Fruit fly (Drosophila melanogaster) whole organism, embryonic: ENCODE data around the gene Ubc6.

Experiments
- CG10209 ChIP-seq: fragments of 200-800 bp; sonication (Bioruptor generic); optimal IDR thresholded peaks from 3 replicates; lab custom pipeline; 2017; ENCODE audit warnings: missing biosample characterization, mild to moderate bottlenecking, missing genetic modification characterization, missing genetic modification reagents
- CG11696 ChIP-seq: fragments of 200-800 bp; sonication (Bioruptor generic); IDR thresholded peaks from 2 replicates; pipeline ENCODE4 v1.3.6; 2022; ENCODE audit warnings: missing biosample characterization, missing genetic modification characterization
- CG12155 ChIP-seq: fragments of 200-800 bp; sonication (Bioruptor generic); optimal IDR thresholded peaks from 3 replicates; lab custom pipeline; 2016; ENCODE audit warnings: missing biosample characterization, missing genetic modification characterization
- CG12659 ChIP-seq: fragments of 200-800 bp; sonication (Bioruptor generic); optimal IDR thresholded peaks from 3 replicates; lab custom pipeline; 2017; ENCODE audit warnings: mild to moderate bottlenecking, missing biosample characterization, missing genetic modification reagents, missing genetic modification characterization
- CG14014 ChIP-seq: fragments of 200-800 bp; sonication (Bioruptor generic); IDR thresholded peaks from 2 replicates; pipeline ENCODE4 v1.3.6; 2022; ENCODE audit warnings: missing biosample characterization, missing genetic modification characterization
- CG14050 ChIP-seq: fragments of 200-800 bp; sonication (Bioruptor generic); IDR thresholded peaks from 3 replicates; pipeline ENCODE4 v1.3.6; 2022; ENCODE audit warnings: missing biosample characterization, missing genetic modification characterization
- CG14441 ChIP-seq: fragments of 200-800 bp; sonication (Bioruptor generic); IDR thresholded peaks from 2 replicates; pipeline ENCODE4 v1.3.6; 2022; ENCODE audit warnings: missing biosample characterization, missing genetic modification characterization
- CG1529 ChIP-seq: fragments of 200-800 bp; sonication (Bioruptor generic); optimal IDR thresholded peaks from 3 replicates; lab custom pipeline; 2018; ENCODE audit warnings: missing biosample characterization, missing genetic modification characterization
- CG15601 ChIP-seq: fragments of 200-800 bp; sonication (Bioruptor generic); optimal IDR thresholded peaks from 3 replicates; lab custom pipeline; 2019; ENCODE audit warnings: missing biosample characterization, mild to moderate bottlenecking, missing genetic modification characterization, moderate library complexity
- CG3281 ChIP-seq: fragments of 200-800 bp; sonication (Bioruptor generic); optimal IDR thresholded peaks from 3 replicates; lab custom pipeline; 2017; ENCODE audit warnings: missing biosample characterization, mild to moderate bottlenecking, missing genetic modification characterization
- CG33213 ChIP-seq: fragments of 200-800 bp; sonication (Bioruptor generic); optimal IDR thresholded peaks from 3 replicates; lab custom pipeline; 2016; ENCODE audit warnings: missing biosample characterization, missing genetic modification characterization
- CG33557 ChIP-seq: fragments of 200-800 bp; sonication (Bioruptor generic); optimal IDR thresholded peaks from 2 replicates; lab custom pipeline; 2019; ENCODE audit warnings: missing biosample characterization, mild to moderate bottlenecking, missing genetic modification characterization, moderate library complexity
- CG34224 ChIP-seq: fragments of 200-800 bp; sonication (Bioruptor generic); IDR thresholded peaks from 3 replicates; pipeline ENCODE4 v1.3.6; 2022; ENCODE audit warnings: missing biosample characterization, missing genetic modification characterization; ENCODE audit not compliant: partially characterized antibody
- CG34376 ChIP-seq: fragments of 200-800 bp; sonication (Bioruptor generic); optimal IDR thresholded peaks from 2 replicates; lab custom pipeline; 2018; ENCODE audit warnings: missing biosample characterization, mild to moderate bottlenecking, missing genetic modification characterization
- CG4617 ChIP-seq: fragments of 200-800 bp; sonication (Bioruptor generic); optimal IDR thresholded peaks from 3 replicates; lab custom pipeline; 2016; ENCODE audit warnings: missing biosample characterization, missing genetic modification characterization, borderline replicate concordance
- CG4707 ChIP-seq: fragments of 200-800 bp; sonication (Bioruptor generic); optimal IDR thresholded peaks from 2 replicates; lab custom pipeline; 2018; ENCODE audit warnings: missing biosample characterization, mild to moderate bottlenecking, missing genetic modification characterization, moderate library complexity
- CG7271 ChIP-seq: fragments of 200-800 bp; sonication (Bioruptor generic); optimal IDR thresholded peaks from 2 replicates; lab custom pipeline; 2018; ENCODE audit warnings: missing biosample characterization, mild to moderate bottlenecking, missing genetic modification characterization, moderate library complexity
- CG8290 ChIP-seq, 3 experiments: fragments of 200-800 bp; sonication (Bioruptor generic); optimal IDR thresholded peaks; 2 replicates each; lab custom pipeline; 2016 to 2019; ENCODE audit warnings: missing biosample characterization in 3 of 3, missing genetic modification characterization in 3 of 3, mild to moderate bottlenecking in 2 of 3, moderate library complexity in 1 of 3
- CG9797 ChIP-seq: fragments of 200-800 bp; sonication (Bioruptor generic); optimal IDR thresholded peaks from 3 replicates; lab custom pipeline; 2018; ENCODE audit warnings: missing biosample characterization, mild to moderate bottlenecking, missing genetic modification characterization
- CG9932 ChIP-seq: fragments of 200-800 bp; sonication (Bioruptor generic); IDR thresholded peaks from 2 replicates; pipeline ENCODE4 v1.3.6; 2022; ENCODE audit warnings: missing biosample characterization, missing genetic modification characterization
- CkIIα-i1 ChIP-seq: fragments of 200-800 bp; sonication (Bioruptor generic); IDR thresholded peaks from 2 replicates; pipeline ENCODE4 v1.3.6; 2022; ENCODE audit warnings: missing biosample characterization, missing genetic modification characterization
- D19A ChIP-seq: fragments of 200-800 bp; optimal IDR thresholded peaks from 3 replicates; lab custom pipeline; 2019; ENCODE audit warnings: missing biosample characterization, mild to moderate bottlenecking, missing genetic modification characterization, moderate library complexity
- Dip2 ChIP-seq: fragments of 200-800 bp; sonication (Bioruptor generic); IDR thresholded peaks from 2 replicates; pipeline ENCODE4 v1.3.6; 2022; ENCODE audit warnings: missing biosample characterization, missing genetic modification characterization
- Doc3 ChIP-seq: fragments of 200-800 bp; sonication (Bioruptor generic); IDR thresholded peaks from 3 replicates; pipeline ENCODE4 v1.3.6; 2022; ENCODE audit warnings: missing biosample characterization, missing genetic modification characterization; ENCODE audit not compliant: partially characterized antibody
- ERR ChIP-seq: fragments of 200-800 bp; sonication (Bioruptor generic); optimal IDR thresholded peaks from 2 replicates; lab custom pipeline; 2016; ENCODE audit warnings: missing biosample characterization, missing genetic modification characterization
- Fer1 ChIP-seq: fragments of 200-800 bp; sonication (Bioruptor generic); optimal IDR thresholded peaks from 2 replicates; lab custom pipeline; 2017; ENCODE audit warnings: missing biosample characterization, mild to moderate bottlenecking, missing genetic modification characterization
- Jarid2 ChIP-seq: fragments of 200-800 bp; sonication (Bioruptor generic); optimal IDR thresholded peaks from 3 replicates; lab custom pipeline; 2017; ENCODE audit warnings: mild to moderate bottlenecking, missing biosample characterization, missing genetic modification reagents, missing genetic modification characterization
- Kr ChIP-seq: fragments of 200-800 bp; sonication (Bioruptor generic); optimal IDR thresholded peaks from 2 replicates; lab custom pipeline; 2017; ENCODE audit warnings: missing biosample characterization, mild to moderate bottlenecking, missing genetic modification characterization
- NC2α ChIP-seq: fragments of 200-800 bp; sonication (Bioruptor generic); optimal IDR thresholded peaks from 2 replicates; lab custom pipeline; 2016; ENCODE audit warnings: missing biosample characterization, missing genetic modification characterization
- Poxn ChIP-seq: fragments of 200-800 bp; sonication (Bioruptor generic); IDR thresholded peaks from 2 replicates; pipeline ENCODE4 v1.3.6; 2022; ENCODE audit warnings: missing biosample characterization, missing genetic modification characterization
- Ptx1 ChIP-seq: fragments of 200-800 bp; sonication (Bioruptor generic); IDR thresholded peaks from 2 replicates; pipeline ENCODE4 v1.3.6; 2022; ENCODE audit warnings: missing biosample characterization, missing genetic modification characterization
- Xbp1 ChIP-seq: fragments of 200-800 bp; sonication (Bioruptor generic); optimal IDR thresholded peaks from 3 replicates; lab custom pipeline; 2016; ENCODE audit warnings: missing biosample characterization, mild to moderate bottlenecking, missing genetic modification characterization
- bowl ChIP-seq: fragments of 200-800 bp; sonication (Bioruptor generic); IDR thresholded peaks from 2 replicates; pipeline ENCODE4 v1.3.6; 2022; ENCODE audit warnings: missing biosample characterization, missing genetic modification characterization
- bsh ChIP-seq, 2 experiments: fragments of 200-800 bp; sonication (Bioruptor generic); optimal IDR thresholded peaks; 2 replicates each; lab custom pipeline; 2017 to 2018; ENCODE audit warnings: mild to moderate bottlenecking in 2 of 2, missing biosample characterization in 2 of 2, missing genetic modification characterization in 2 of 2, moderate library complexity in 1 of 2
- cg ChIP-seq: fragments of 200-800 bp; sonication (Bioruptor generic); optimal IDR thresholded peaks from 3 replicates; lab custom pipeline; 2019; ENCODE audit warnings: missing biosample characterization, mild to moderate bottlenecking, missing genetic modification characterization, moderate library complexity
- croc ChIP-seq: fragments of 200-800 bp; sonication (Bioruptor generic); conservative IDR thresholded peaks from 3 replicates; pipeline ENCODE4 v1.3.6; 2022; ENCODE audit warnings: missing biosample characterization, missing genetic modification characterization
- dan ChIP-seq: fragments of 200-800 bp; sonication (Bioruptor generic); IDR thresholded peaks from 2 replicates; pipeline ENCODE4 v1.3.6; 2022; ENCODE audit warnings: missing biosample characterization, missing genetic modification characterization
- dmrt11E ChIP-seq: fragments of 200-800 bp; sonication (Bioruptor generic); optimal IDR thresholded peaks from 3 replicates; lab custom pipeline; 2018; ENCODE audit warnings: missing biosample characterization, mild to moderate bottlenecking, missing genetic modification characterization, moderate library complexity
- fd96Cb ChIP-seq: fragments of 200-800 bp; sonication (Bioruptor generic); optimal IDR thresholded peaks from 2 replicates; lab custom pipeline; 2018; ENCODE audit warnings: missing biosample characterization, mild to moderate bottlenecking, missing genetic modification characterization, moderate library complexity
- ham ChIP-seq: fragments of 200-800 bp; sonication (Bioruptor generic); IDR thresholded peaks from 2 replicates; pipeline ENCODE4 v1.3.6; 2022; ENCODE audit warnings: missing biosample characterization, missing genetic modification characterization
- lola ChIP-seq, 3 experiments: fragments of >200 bp in 2 of 3; fragments of 200-800 bp in 1 of 3; sonication (Bioruptor generic) in 1 of 3; optimal IDR thresholded peaks; 2 replicates each; lab custom pipeline; 2017 to 2019; ENCODE audit warnings: missing biosample characterization in 3 of 3, missing genetic modification characterization in 3 of 3, mild to moderate bottlenecking in 1 of 3, moderate library complexity in 1 of 3
- nmo ChIP-seq: fragments of 200-800 bp; sonication (Bioruptor generic); optimal IDR thresholded peaks from 2 replicates; lab custom pipeline; 2018; ENCODE audit warnings: missing biosample characterization, mild to moderate bottlenecking, missing genetic modification characterization, moderate library complexity
- p53 ChIP-seq: fragments of 200-800 bp; sonication (Bioruptor generic); optimal IDR thresholded peaks from 2 replicates; lab custom pipeline; 2016; ENCODE audit warnings: missing biosample characterization, missing genetic modification characterization
- peb ChIP-seq: fragments of 200-800 bp; sonication (Bioruptor generic); IDR thresholded peaks from 2 replicates; pipeline ENCODE4 v1.3.6; 2022; ENCODE audit warnings: missing biosample characterization, missing genetic modification characterization
- pho ChIP-seq: fragments of 200-800 bp; sonication (Bioruptor generic); optimal IDR thresholded peaks from 2 replicates; lab custom pipeline; 2016; ENCODE audit warnings: missing biosample characterization, missing genetic modification characterization
- pum ChIP-seq: fragments of 200-800 bp; sonication (Bioruptor generic); optimal IDR thresholded peaks from 2 replicates; lab custom pipeline; 2016; ENCODE audit warnings: missing biosample characterization, missing genetic modification characterization
- sug ChIP-seq: fragments of 200-800 bp; optimal IDR thresholded peaks from 2 replicates; lab custom pipeline; 2019; ENCODE audit warnings: missing biosample characterization, mild to moderate bottlenecking, missing genetic modification characterization, moderate library complexity
- tgo ChIP-seq: fragments of 200-800 bp; sonication (Bioruptor generic); IDR thresholded peaks from 3 replicates; pipeline ENCODE4 v1.3.6; 2022; ENCODE audit warnings: missing biosample characterization, missing genetic modification characterization
- zen2 ChIP-seq: fragments of 200-800 bp; sonication (Bioruptor generic); IDR thresholded peaks from 3 replicates; pipeline ENCODE4 v1.3.6; 2022; ENCODE audit warnings: missing biosample characterization, missing genetic modification characterization; ENCODE audit not compliant: partially characterized antibody

Gene Ubc6

dm6 chr3R:4995549-4996277 is 43.2 kb upstream of the Ubc6 start (continued):
- TF ChIP-seq tgo (GFP tag; lab: Robert Waterston, UW) = no peak
- TF ChIP-seq Dip2 (GFP tag; lab: Robert Waterston, UW) = no peak
- TF ChIP-seq p53 = no peak
- TF ChIP-seq D19A (tag; lab: Kevin White, UChicago) = no peak
- no peak for TF ChIP-seq croc
- no peak for TF ChIP-seq CG34224 (GFP tag; lab: Robert Waterston, UW)
- TF ChIP-seq CG8290 (GFP tag; optimal IDR thresholded peaks at IDR 0.05; lab: Kevin White, UChicago) = no peak
- peak; percentile 27 for TF ChIP-seq CG8290 (tag; optimal IDR thresholded peaks at IDR 0.05; lab: Kevin White, UChicago)
- TF ChIP-seq Kr (GFP tag; lab: Kevin White, UChicago) = no peak
- TF ChIP-seq CkIIα-i1 (GFP tag; lab: Robert Waterston, UW) = no peak
- peak; percentile 19 for TF ChIP-seq Xbp1 (GFP tag; lab: Kevin White, UChicago)
- no peak for TF ChIP-seq CG14014 (GFP tag; lab: Robert Waterston, UW)
- TF ChIP-seq peb = no peak
- TF ChIP-seq bowl (GFP tag; lab: Robert Waterston, UW) = 0 out of 2 replicates have a peak, but pooled peaks have one; percentile 7
- no peak for TF ChIP-seq ham (GFP tag; lab: Robert Waterston, UW)
- peak; percentile 38 for TF ChIP-seq CG33557 (GFP tag; lab: Kevin White, UChicago)
- TF ChIP-seq cg (GFP tag; lab: Kevin White, UChicago) = peak; percentile 53
- TF ChIP-seq Fer1 (GFP tag; lab: Kevin White, UChicago) = no peak
- TF ChIP-seq CG3281 (GFP tag; lab: Kevin White, UChicago) = no peak
- TF ChIP-seq NC2α (GFP tag; lab: Kevin White, UChicago) = no peak
- no peak for TF ChIP-seq CG9797 (GFP tag; lab: Kevin White, UChicago)
- TF ChIP-seq pho (GFP tag; lab: Kevin White, UChicago) = no peak
- TF ChIP-seq Jarid2 = no peak
- no peak for TF ChIP-seq CG12659 (GFP tag; lab: Kevin White, UChicago)
- no peak for TF ChIP-seq pum (GFP tag; lab: Kevin White, UChicago)
- TF ChIP-seq fd96Cb (tag; lab: Kevin White, UChicago) = peak; percentile 35
- TF ChIP-seq CG4707 (GFP tag; lab: Kevin White, UChicago) = no peak
- TF ChIP-seq CG10209 = no peak
- no peak for TF ChIP-seq CG4617
- no peak for TF ChIP-seq CG12155
- peak; percentile 54 for TF ChIP-seq dmrt11E (tag; lab: Kevin White, UChicago)
- no peak for TF ChIP-seq sug (tag; lab: Kevin White, UChicago)
- TF ChIP-seq CG1529 (GFP tag; lab: Kevin White, UChicago) = no peak
- TF ChIP-seq bsh (GFP tag; optimal IDR thresholded peaks at IDR 0.05; lab: Kevin White, UChicago) = peak in 1 of 2 experiments; percentile 43
- peak; percentile 11; the same call in 1 of the 2 replicates for TF ChIP-seq Ptx1 (GFP tag; lab: Robert Waterston, UW)
- TF ChIP-seq Doc3 = no peak
- peak in 1 of 3 experiments; percentile 41 for TF ChIP-seq lola (GFP tag; optimal IDR thresholded peaks at IDR 0.05; lab: Kevin White, UChicago)
- peak; percentile 2 for TF ChIP-seq CG7271 (tag; lab: Kevin White, UChicago)
- TF ChIP-seq CG33213 (GFP tag; lab: Kevin White, UChicago) = no peak
- peak; percentile 24 for TF ChIP-seq nmo
- TF ChIP-seq ERR (GFP tag; lab: Kevin White, UChicago) = no peak
- no peak for TF ChIP-seq CG11696
- no peak for TF ChIP-seq CG9932 (GFP tag; lab: Robert Waterston, UW)
- no peak for TF ChIP-seq CG34376
- TF ChIP-seq dan (GFP tag; lab: Robert Waterston, UW) = no peak
- no peak for TF ChIP-seq CG14441 (GFP tag; lab: Robert Waterston, UW)
- TF ChIP-seq Poxn (GFP tag; lab: Robert Waterston, UW) = no peak
- peak; percentile 51 for TF ChIP-seq CG15601 (tag; lab: Kevin White, UChicago)
- TF ChIP-seq zen2 (GFP tag; lab: Robert Waterston, UW) = no peak
- TF ChIP-seq CG14050 (GFP tag; lab: Robert Waterston, UW) = no peak
